Fruit fly (Drosophila melanogaster): ENCODE results near the gene CG6833.

The CG6833 gene

dm6 chr3L:14031171-14032126 lies 19.6 kb upstream of the CG6833 start, which contains the start of the genes CG6650 and endos:
Gene CG6650, plus strand, starts transcription at chr3L:14031450.
Gene endos, minus strand, starts transcription at chr3L:14031706.
- TF ChIP-seq Oaz (GFP tag; IDR thresholded peaks at IDR 0.05) (no peak), ATbp (GFP tag; optimal IDR thresholded peaks at IDR 0.05) (no peak), Bgb (GFP tag; IDR thresholded peaks at IDR 0.05; ENCODE audit: partially characterized antibody) (peak; percentile 76), stwl (tag; optimal IDR thresholded peaks at IDR 0.05) (peak; percentile 74), nerfin-1 (tag; optimal IDR thresholded peaks at IDR 0.05) (peak; percentile 41), Myb (GFP tag; optimal IDR thresholded peaks at IDR 0.05) (peak; percentile 87), CG11696 (GFP tag; IDR thresholded peaks at IDR 0.05) (no peak), D19A (tag; optimal IDR thresholded peaks at IDR 0.05) (peak; percentile 27), tgo (GFP tag; IDR thresholded peaks at IDR 0.05) (no peak), psq (GFP tag; optimal IDR thresholded peaks at IDR 0.05) (peak; percentile 24), fru (optimal IDR thresholded peaks at IDR 0.05) (no peak), az2 (GFP tag; optimal IDR thresholded peaks at IDR 0.05) (peak; percentile 14), Drgx (GFP tag; IDR thresholded peaks at IDR 0.05) (no peak; the same call in 1 of the 2 replicates), Lhr (GFP tag; optimal IDR thresholded peaks at IDR 0.05) (peak; percentile 45), prd (optimal IDR thresholded peaks at IDR 0.05) (no peak), prd (GFP tag; IDR thresholded peaks at IDR 0.05) (peak; percentile 44; the same call in 1 of the 3 replicates), mld (GFP tag; IDR thresholded peaks at IDR 0.05; ENCODE audit: partially characterized antibody) (peak; percentile 37; the same call in 1 of the 3 replicates), CG9817 (tag; optimal IDR thresholded peaks at IDR 0.05) (peak; percentile 48), Pdp1 (GFP tag; optimal IDR thresholded peaks at IDR 0.05) (peak in 1 of 2 experiments; percentile 49), sens (GFP tag) (peak; percentile 75), Oli (tag; optimal IDR thresholded peaks at IDR 0.05) (no peak), stc (GFP tag; IDR thresholded peaks at IDR 0.05) (no peak), Dll (GFP tag; IDR thresholded peaks at IDR 0.05; ENCODE audit: partially characterized antibody) (peak; percentile 85), CG18011 (GFP tag; optimal IDR thresholded peaks at IDR 0.05) (no peak), CG1233 (GFP tag; optimal IDR thresholded peaks at IDR 0.05) (peak; percentile 16), Hmr (GFP tag; optimal IDR thresholded peaks at IDR 0.05) (peak; percentile 23), da (GFP tag; optimal IDR thresholded peaks at IDR 0.05) (no peak), CG4820 (GFP tag; optimal IDR thresholded peaks at IDR 0.05) (peak; percentile 2), en (GFP tag; optimal IDR thresholded peaks at IDR 0.05) (no peak), CG2678 (tag; optimal IDR thresholded peaks at IDR 0.05) (peak; percentile 35), CG7987 (GFP tag; optimal IDR thresholded peaks at IDR 0.05) (no peak), CG11398 (GFP tag; optimal IDR thresholded peaks at IDR 0.05) (no peak), inv (GFP tag; IDR thresholded peaks at IDR 0.05; ENCODE audit: partially characterized antibody) (peak; percentile 68), Gug (GFP tag; IDR thresholded peaks at IDR 0.05) (peak; percentile 18; the same call in 1 of the 4 replicates), HLH54F (GFP tag; optimal IDR thresholded peaks at IDR 0.05) (peak; percentile 4), CG3281 (GFP tag; optimal IDR thresholded peaks at IDR 0.05) (peak; percentile 47), chif (GFP tag; optimal IDR thresholded peaks at IDR 0.05) (no peak), pho (GFP tag; optimal IDR thresholded peaks at IDR 0.05) (peak; percentile 11), CG17361 (GFP tag; IDR thresholded peaks at IDR 0.05) (peak; percentile 64; the same call in 2 of the 3 replicates), vvl (GFP tag; IDR thresholded peaks at IDR 0.05) (peak; percentile 54), CG18619 (GFP tag; optimal IDR thresholded peaks at IDR 0.05) (no peak), bsh (GFP tag; optimal IDR thresholded peaks at IDR 0.05) (peak in 1 of 2 experiments; percentile 3), CG11695 (GFP tag; IDR thresholded peaks at IDR 0.05) (peak; percentile 34; the same call in 1 of the 3 replicates), CG16813 (GFP tag; IDR thresholded peaks at IDR 0.05; ENCODE audit: partially characterized antibody) (peak; percentile 78), gfzf (GFP tag; optimal IDR thresholded peaks at IDR 0.05) (peak; percentile 56), CG12659 (GFP tag; optimal IDR thresholded peaks at IDR 0.05) (peak; percentile 49), Hr39 (optimal IDR thresholded peaks at IDR 0.05) (no peak), dati (GFP tag; IDR thresholded peaks at IDR 0.05) (no peak)

Data from whole organism, embryonic.